Worm (Caenorhabditis elegans) whole organism, L3 larva: ENCODE data around the gene pfk-1.1.

ENCODE experiments used
- elt-1 ChIP-seq: fragments of 150-350 bp; optimal IDR thresholded peaks from 2 replicates; lab custom pipeline; 2014; ENCODE audit warnings: missing biosample characterization, missing genetic modification characterization
- fkh-10 ChIP-seq: sonication (generic microtip); optimal IDR thresholded peaks from 2 replicates; lab custom pipeline; 2017; ENCODE audit warnings: missing biosample characterization, missing genetic modification reagents, missing genetic modification characterization
- hmg-11 ChIP-seq: sonication (generic microtip); optimal IDR thresholded peaks from 2 replicates; lab custom pipeline; 2016; ENCODE audit warnings: missing genetic modification characterization, missing compliant biosample characterization
- pqm-1 ChIP-seq: fragments of 150-350 bp; optimal IDR thresholded peaks from 2 replicates; lab custom pipeline; 2017; ENCODE audit warnings: missing biosample characterization, missing genetic modification characterization, inconsistent platforms
- sea-2 ChIP-seq: fragments of 150-350 bp; sonication (generic microtip); optimal IDR thresholded peaks from 4 replicates; lab custom pipeline; 2014; ENCODE audit warnings: missing biosample characterization, missing genetic modification reagents, missing genetic modification characterization
- unc-39 ChIP-seq: sonication (generic microtip); optimal IDR thresholded peaks from 4 replicates; lab custom pipeline; 2017; ENCODE audit warnings: missing biosample characterization, missing genetic modification characterization

- TF ChIP-seq pqm-1 (tag; lab: Kevin White, UChicago), result no peak
- TF ChIP-seq sea-2, result no peak
- TF ChIP-seq fkh-10 (GFP tag; lab: Kevin White, UChicago), result no peak
- no peak for TF ChIP-seq unc-39 (tag; lab: Kevin White, UChicago)
- no peak for TF ChIP-seq elt-1 (tag; lab: Kevin White, UChicago)
- TF ChIP-seq hmg-11 (tag; lab: Kevin White, UChicago), result no peak
These were observed 12.6 kb upstream of the pfk-1.1 start for ce11 chrX:2928089-2928488.
